Fruit fly (Drosophila melanogaster) Kc167 (cell line): ENCODE measurements around the gene Atg6.

ENCODE experiments used
- Myc ChIP-seq: fragments of >200 bp; optimal IDR thresholded peaks from 2 replicates; lab custom pipeline; 2017; ENCODE audit warnings: missing external identifiers
- Sin3A ChIP-seq: fragments of >200 bp; optimal IDR thresholded peaks from 2 replicates; lab custom pipeline; 2018; ENCODE audit warnings: missing external identifiers
- h ChIP-seq: fragments of >200 bp; optimal IDR thresholded peaks from 3 replicates; lab custom pipeline; 2018; ENCODE audit warnings: missing external identifiers
- insv ChIP-seq: fragments of >200 bp; optimal IDR thresholded peaks from 3 replicates; lab custom pipeline; 2018; ENCODE audit warnings: missing external identifiers
- psq ChIP-seq: fragments of >200 bp; optimal IDR thresholded peaks from 2 replicates; lab custom pipeline; 2017; ENCODE audit warnings: missing external identifiers
- ttk ChIP-seq: sonication (Bioruptor generic); optimal IDR thresholded peaks from 2 replicates; lab custom pipeline; 2017; ENCODE audit warnings: missing external identifiers

Atg6 gene

dm6 chr3R:24050690-24051440 lies at the start of gene Atg6, which contains the start of gene Pisd:
TSS of gene Atg6 (minus strand) at chr3R:24050782.
TSS of gene Pisd (plus strand) at chr3R:24050783.
- TF ChIP-seq ttk (lab: Kevin White, UChicago) (no peak), Myc (no peak), insv (lab: Kevin White, UChicago) (no peak), Sin3A (no peak), psq (no peak), h (lab: Kevin White, UChicago) (no peak)

- TF ChIP-seq Myc (no peak), psq (no peak), Sin3A (no peak), h (lab: Kevin White, UChicago) (no peak), ttk (lab: Kevin White, UChicago) (no peak), insv (lab: Kevin White, UChicago) (no peak)
Measured at dm6 chr3R:24099039-24100026, 48.8 kb upstream of the Atg6 start.

- TF ChIP-seq insv (lab: Kevin White, UChicago) (no peak), Myc (no peak), Sin3A (no peak), psq (no peak), ttk (lab: Kevin White, UChicago) (no peak), h (lab: Kevin White, UChicago) (no peak)
Measured at dm6 chr3R:24093430-24093829, 42.8 kb upstream of the Atg6 start.

dm6 chr3R:24092590-24093151 lies 42.1 kb upstream of the Atg6 start:
- no peak for TF ChIP-seq h (lab: Kevin White, UChicago)
- TF ChIP-seq Sin3A = no peak
- TF ChIP-seq psq = no peak
- no peak for TF ChIP-seq ttk (lab: Kevin White, UChicago)
- no peak for TF ChIP-seq insv (lab: Kevin White, UChicago)

dm6 chr3R:24091653-24092052 lies 41.1 kb upstream of the Atg6 start:
- TF ChIP-seq psq (no peak), ttk (lab: Kevin White, UChicago) (no peak), Myc (no peak), insv (lab: Kevin White, UChicago) (no peak), h (lab: Kevin White, UChicago) (no peak), Sin3A (no peak)

dm6 chr3R:24090143-24090542 lies 39.6 kb upstream of the Atg6 start:
- TF ChIP-seq Myc (no peak), psq (no peak), insv (lab: Kevin White, UChicago) (no peak), ttk (lab: Kevin White, UChicago) (no peak), Sin3A (no peak), h (lab: Kevin White, UChicago) (no peak)

dm6 chr3R:24084975-24085374 lies 34.4 kb upstream of the Atg6 start:
- no peak for TF ChIP-seq Myc
- TF ChIP-seq psq = no peak
- TF ChIP-seq ttk (lab: Kevin White, UChicago) = no peak
- TF ChIP-seq Sin3A = no peak

- TF ChIP-seq Sin3A (no peak), Myc (no peak), ttk (lab: Kevin White, UChicago) (no peak), insv (lab: Kevin White, UChicago) (no peak), psq (no peak), h (lab: Kevin White, UChicago) (no peak)
Measured at dm6 chr3R:24079613-24080012, 29.0 kb upstream of the Atg6 start.

- no peak for TF ChIP-seq insv (lab: Kevin White, UChicago)
Measured at dm6 chr3R:24079110-24079509, 28.5 kb upstream of the Atg6 start.

DNA sequence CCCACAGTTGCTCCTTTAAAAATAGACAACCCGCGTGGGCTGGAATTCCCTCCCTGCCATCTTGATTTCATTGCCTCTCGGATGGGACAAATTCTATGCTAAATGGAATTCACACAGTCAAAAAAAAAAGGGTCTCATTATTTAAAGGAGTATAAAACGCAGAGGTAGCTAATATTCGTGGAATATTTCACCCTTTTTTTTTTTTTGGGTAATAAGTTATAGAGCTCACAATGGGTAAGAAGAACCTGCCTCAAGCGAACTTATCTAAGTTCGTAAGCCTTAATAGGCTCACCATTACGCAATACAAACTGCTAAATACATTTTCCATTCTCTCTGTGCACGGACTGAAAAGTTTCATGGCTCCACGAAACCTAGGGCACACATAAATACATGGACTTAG lies 23.1 kb upstream of the Atg6 start:
- TF ChIP-seq insv (lab: Kevin White, UChicago) = no peak
- TF ChIP-seq ttk (lab: Kevin White, UChicago) = no peak
- TF ChIP-seq h (lab: Kevin White, UChicago) = no peak
- no peak for TF ChIP-seq Myc
- TF ChIP-seq psq = no peak
- no peak for TF ChIP-seq Sin3A

dm6 chr3R:24069965-24070364 lies 19.4 kb upstream of the Atg6 start:
- TF ChIP-seq insv (lab: Kevin White, UChicago) (no peak), ttk (lab: Kevin White, UChicago) (no peak), h (lab: Kevin White, UChicago) (no peak), Myc (no peak), Sin3A (no peak), psq (no peak)

DNA sequence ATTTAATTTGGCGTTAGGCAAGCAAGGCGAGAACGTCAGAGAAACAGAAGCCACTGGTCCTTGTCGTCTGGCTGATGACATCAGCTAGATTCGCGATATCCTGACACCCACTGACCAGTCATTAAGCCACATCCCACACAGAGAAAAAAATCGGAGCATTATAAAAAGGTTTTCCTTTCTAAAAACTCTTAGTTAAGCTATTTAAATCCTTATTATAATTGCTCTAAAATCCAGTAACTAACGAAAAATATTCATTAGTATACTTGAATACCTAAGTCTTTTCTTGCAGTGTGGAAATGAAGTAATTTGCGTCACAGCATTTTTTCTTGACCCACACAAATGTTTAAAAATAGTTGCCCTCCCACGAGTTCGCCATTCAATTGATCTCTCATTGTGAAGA lies 18.2 kb upstream of the Atg6 start:
- TF ChIP-seq psq = no peak
- TF ChIP-seq ttk (lab: Kevin White, UChicago) = no peak
- no peak for TF ChIP-seq Myc
- TF ChIP-seq insv (lab: Kevin White, UChicago) = no peak
- TF ChIP-seq h (lab: Kevin White, UChicago) = no peak
- no peak for TF ChIP-seq Sin3A
